Fruit fly (Drosophila melanogaster): ENCODE data around the gene Daxx.
A peak's percentile ranks its signal among the peaks of the same experiment; 100 is the strongest.

Gene Daxx

dm6 chr2L:6490783-6491249 lies 10.1 kb downstream of the Daxx start, which contains the start of the genes Phf5a and CG31638 (continued):
- TF ChIP-seq CG11762 (GFP tag; optimal IDR thresholded peaks at IDR 0.05; ENCODE audit: insufficient read depth): peak; percentile 87
- TF ChIP-seq CG10669 (GFP tag; optimal IDR thresholded peaks at IDR 0.05): peak; percentile 88
- TF ChIP-seq dac (GFP tag; optimal IDR thresholded peaks at IDR 0.05): peak; percentile 90
- TF ChIP-seq spab (GFP tag; optimal IDR thresholded peaks at IDR 0.05): peak; percentile 77
- TF ChIP-seq CG4318 (GFP tag; optimal IDR thresholded peaks at IDR 0.05): no peak
- TF ChIP-seq CG3032 (tag; optimal IDR thresholded peaks at IDR 0.05): peak; percentile 95
- TF ChIP-seq Met (GFP tag; optimal IDR thresholded peaks at IDR 0.05): no peak

dm6 chr2L:6494405-6494816 lies 13.7 kb downstream of the Daxx start, which contains the start of gene CG9547:
Gene CG9547 (minus strand): TSS chr2L:6494532.
- TF ChIP-seq esn (GFP tag; optimal IDR thresholded peaks at IDR 0.05) (peak; percentile 17), fd59A (GFP tag; optimal IDR thresholded peaks at IDR 0.05) (no peak), CG11294 (GFP tag; IDR thresholded peaks at IDR 0.05) (no peak), dsx (GFP tag; optimal IDR thresholded peaks at IDR 0.05; ENCODE audit: poor library complexity, severe bottlenecking) (peak; percentile 80), Blimp-1 (GFP tag; optimal IDR thresholded peaks at IDR 0.05) (no peak), Gug (GFP tag; IDR thresholded peaks at IDR 0.05) (no peak), Hr39 (GFP tag; optimal IDR thresholded peaks at IDR 0.05) (no peak), CG8319 (GFP tag; optimal IDR thresholded peaks at IDR 0.05) (no peak), Smox (GFP tag; optimal IDR thresholded peaks at IDR 0.05) (no peak), acj6 (GFP tag; optimal IDR thresholded peaks at IDR 0.05) (no peak), Sox14 (GFP tag; optimal IDR thresholded peaks at IDR 0.05) (peak; percentile 14), vri (GFP tag; optimal IDR thresholded peaks at IDR 0.05) (peak; percentile 52), CG8119 (GFP tag; IDR thresholded peaks at IDR 0.05) (no peak), Ets21C (GFP tag; optimal IDR thresholded peaks at IDR 0.05) (no peak), CG34406 (GFP tag; optimal IDR thresholded peaks at IDR 0.05) (no peak), CG6854 (GFP tag; optimal IDR thresholded peaks at IDR 0.05) (peak; percentile 58), CG10631 (GFP tag; optimal IDR thresholded peaks at IDR 0.05) (no peak), Hr4 (GFP tag; optimal IDR thresholded peaks at IDR 0.05) (no peak), Hr38 (GFP tag; optimal IDR thresholded peaks at IDR 0.05) (no peak), OdsH (GFP tag; optimal IDR thresholded peaks at IDR 0.05) (no peak), Eip78C (GFP tag) (peak; percentile 53), Sox15 (GFP tag; optimal IDR thresholded peaks at IDR 0.05) (no peak), svp (GFP tag) (peak; percentile 88), cyc (GFP tag; optimal IDR thresholded peaks at IDR 0.05) (no peak), CG6163 (GFP tag; IDR thresholded peaks at IDR 0.05) (peak; percentile 53), pdm3 (GFP tag; optimal IDR thresholded peaks at IDR 0.05) (no peak), CG31627 (GFP tag; optimal IDR thresholded peaks at IDR 0.05) (no peak), ss (GFP tag; optimal IDR thresholded peaks at IDR 0.05) (no peak), fd85E (GFP tag; optimal IDR thresholded peaks at IDR 0.05) (no peak), dac (GFP tag; optimal IDR thresholded peaks at IDR 0.05) (no peak), fkh (GFP tag; optimal IDR thresholded peaks at IDR 0.05) (peak; percentile 80), CG8632 (GFP tag; optimal IDR thresholded peaks at IDR 0.05) (no peak), CG32006 (GFP tag; optimal IDR thresholded peaks at IDR 0.05) (no peak), CG4318 (GFP tag; optimal IDR thresholded peaks at IDR 0.05) (no peak), CG9139 (GFP tag; optimal IDR thresholded peaks at IDR 0.05) (no peak), eg (GFP tag; IDR thresholded peaks at IDR 0.05) (peak; percentile 58; the same call in 2 of the 3 replicates), net (GFP tag; optimal IDR thresholded peaks at IDR 0.05) (peak; percentile 11), topi (GFP tag; optimal IDR thresholded peaks at IDR 0.05) (no peak), CG11762 (GFP tag; optimal IDR thresholded peaks at IDR 0.05; ENCODE audit: insufficient read depth) (no peak), CG15336 (GFP tag; IDR thresholded peaks at IDR 0.05) (peak; percentile 17; the same call in 1 of the 2 replicates), lz (GFP tag; optimal IDR thresholded peaks at IDR 0.05) (no peak), CG1621 (tag; optimal IDR thresholded peaks at IDR 0.05) (no peak), CG6808 (GFP tag; optimal IDR thresholded peaks at IDR 0.05) (no peak), salr (GFP tag; optimal IDR thresholded peaks at IDR 0.05) (no peak), achi (GFP tag; optimal IDR thresholded peaks at IDR 0.05) (no peak), CG3919 (GFP tag; optimal IDR thresholded peaks at IDR 0.05) (peak; percentile 30)
